Fruit fly (Drosophila melanogaster): ENCODE measurements around the gene CG18814.

CG18814 gene

DNA sequence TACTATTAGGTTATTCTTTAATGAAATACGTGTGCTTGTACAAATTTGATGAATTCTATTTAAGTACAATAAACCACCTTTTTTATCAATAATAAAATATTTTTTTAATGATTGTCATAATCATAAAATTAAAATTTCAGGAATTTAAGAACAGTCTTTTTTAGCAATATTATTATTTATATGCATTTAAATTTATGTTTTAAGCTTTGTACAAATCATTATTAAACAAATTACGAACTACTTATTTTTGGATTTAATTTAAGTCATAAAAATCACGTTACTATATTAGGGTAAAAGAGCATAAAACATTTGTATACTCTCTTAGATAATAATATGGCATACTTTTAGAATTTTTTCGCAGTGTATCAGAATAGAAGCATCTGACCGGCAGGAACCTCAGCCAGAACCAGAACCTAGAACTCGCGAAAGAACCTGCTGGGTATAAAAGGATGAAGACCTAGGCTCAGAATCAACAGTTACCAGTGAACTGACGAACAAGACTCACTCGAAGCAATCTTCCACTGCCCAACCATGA is 7.4 kb upstream of the CG18814 start, which contains the start of gene Cpr72Ea:
TSS of gene Cpr72Ea (plus strand) at position 485 of the 535 bp plus-strand sequence.
- TF ChIP-seq CG16863 (GFP tag; optimal IDR thresholded peaks at IDR 0.05) (no peak), CG11696 (GFP tag; IDR thresholded peaks at IDR 0.05) (no peak), NK7.1 (GFP tag; optimal IDR thresholded peaks at IDR 0.05) (no peak), ssp (GFP tag; IDR thresholded peaks at IDR 0.05) (no peak), Mrtf (GFP tag; IDR thresholded peaks at IDR 0.05) (no peak), Hmr (GFP tag; optimal IDR thresholded peaks at IDR 0.05) (no peak), tll (GFP tag; optimal IDR thresholded peaks at IDR 0.05) (no peak), CG4617 (GFP tag; optimal IDR thresholded peaks at IDR 0.05; ENCODE audit: borderline replicate concordance) (no peak), Kr (GFP tag; optimal IDR thresholded peaks at IDR 0.05) (no peak), Lpt (GFP tag; optimal IDR thresholded peaks at IDR 0.05) (no peak)

DNA sequence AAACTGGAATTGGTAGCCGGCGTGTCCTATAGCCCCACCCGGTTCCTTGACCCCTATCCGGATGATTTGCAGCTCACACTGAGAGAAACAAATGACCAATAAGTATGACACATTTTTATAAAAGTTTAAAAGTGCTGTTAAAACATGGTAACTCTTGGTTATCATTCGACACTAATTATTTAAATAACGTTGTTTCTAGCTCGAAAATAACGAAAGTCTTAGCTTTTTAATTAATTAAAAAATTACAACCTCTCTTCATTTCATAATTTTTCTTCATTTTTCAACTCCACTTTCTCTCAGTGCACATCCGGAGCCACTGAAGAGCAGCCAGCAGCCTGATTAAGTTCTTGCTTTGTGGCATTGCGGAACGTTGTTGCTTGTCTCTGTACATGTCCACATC is 5.4 kb upstream of the CG18814 start:
- TF ChIP-seq CG14050 (GFP tag; IDR thresholded peaks at IDR 0.05), result no peak
- TF ChIP-seq abd-A (tag; optimal IDR thresholded peaks at IDR 0.05), result no peak
- no peak for TF ChIP-seq Camta (GFP tag; optimal IDR thresholded peaks at IDR 0.05)
- no peak for TF ChIP-seq Antp (GFP tag; optimal IDR thresholded peaks at IDR 0.05)
- no peak for TF ChIP-seq CG12299 (tag; optimal IDR thresholded peaks at IDR 0.05)
- peak; percentile 6 for TF ChIP-seq Sox100B (GFP tag; optimal IDR thresholded peaks at IDR 0.05)
- TF ChIP-seq bsh (GFP tag; optimal IDR thresholded peaks at IDR 0.05), result peak in 1 of 2 experiments; percentile 64
- TF ChIP-seq CG2202 (tag; optimal IDR thresholded peaks at IDR 0.05), result no peak
- no peak for TF ChIP-seq Pdp1 (GFP tag; optimal IDR thresholded peaks at IDR 0.05)
- TF ChIP-seq CG3163 (GFP tag; optimal IDR thresholded peaks at IDR 0.05), result no peak
- no peak for TF ChIP-seq slp2 (GFP tag; optimal IDR thresholded peaks at IDR 0.05)
- no peak for TF ChIP-seq Ptx1 (GFP tag; IDR thresholded peaks at IDR 0.05)
- TF ChIP-seq CG30431 (GFP tag; optimal IDR thresholded peaks at IDR 0.05), result no peak
- no peak for TF ChIP-seq Tbp (GFP tag; optimal IDR thresholded peaks at IDR 0.05)
- no peak for TF ChIP-seq ac (GFP tag; optimal IDR thresholded peaks at IDR 0.05)
- no peak for TF ChIP-seq CG34376 (GFP tag; optimal IDR thresholded peaks at IDR 0.05)
- no peak for TF ChIP-seq Dad (GFP tag; optimal IDR thresholded peaks at IDR 0.05)
- no peak for TF ChIP-seq Hmx (GFP tag; optimal IDR thresholded peaks at IDR 0.05)
- TF ChIP-seq CG6765 (GFP tag; optimal IDR thresholded peaks at IDR 0.05), result no peak
- no peak for TF ChIP-seq CG31365 (tag; optimal IDR thresholded peaks at IDR 0.05)
- no peak for TF ChIP-seq gcm2 (GFP tag; optimal IDR thresholded peaks at IDR 0.05)
- no peak for TF ChIP-seq vnd (GFP tag; IDR thresholded peaks at IDR 0.05; ENCODE audit: partially characterized antibody)
- TF ChIP-seq esg (GFP tag; conservative IDR thresholded peaks at IDR 0.05), result no peak
- no peak for TF ChIP-seq CoRest (tag; optimal IDR thresholded peaks at IDR 0.05)
- TF ChIP-seq CG12219 (GFP tag; optimal IDR thresholded peaks at IDR 0.05), result no peak
- TF ChIP-seq maf-S (GFP tag; optimal IDR thresholded peaks at IDR 0.05), result no peak
- TF ChIP-seq hkb (optimal IDR thresholded peaks at IDR 0.05), result no peak
- TF ChIP-seq hkb (GFP tag; IDR thresholded peaks at IDR 0.05), result no peak
- no peak for TF ChIP-seq Mad (GFP tag; optimal IDR thresholded peaks at IDR 0.05)
- TF ChIP-seq lab (GFP tag; optimal IDR thresholded peaks at IDR 0.05), result no peak
- TF ChIP-seq CG10321 (GFP tag; IDR thresholded peaks at IDR 0.05), result no peak
- no peak for TF ChIP-seq tgo (GFP tag; IDR thresholded peaks at IDR 0.05)
- no peak for TF ChIP-seq toy (GFP tag; IDR thresholded peaks at IDR 0.05)
- no peak for TF ChIP-seq D19B (GFP tag; optimal IDR thresholded peaks at IDR 0.05)
- TF ChIP-seq unpg (GFP tag; optimal IDR thresholded peaks at IDR 0.05), result no peak
- TF ChIP-seq lbe (GFP tag; optimal IDR thresholded peaks at IDR 0.05), result peak; percentile 47
- TF ChIP-seq Hsf (GFP tag; optimal IDR thresholded peaks at IDR 0.05), result peak; percentile 6
- TF ChIP-seq nau (GFP tag; optimal IDR thresholded peaks at IDR 0.05), result no peak
- no peak for TF ChIP-seq usp (GFP tag; optimal IDR thresholded peaks at IDR 0.05)
- no peak for TF ChIP-seq H15 (GFP tag; IDR thresholded peaks at IDR 0.05)
- TF ChIP-seq CrebB (tag; optimal IDR thresholded peaks at IDR 0.05), result no peak

Measured in whole organism, embryonic.